Fruit fly (Drosophila melanogaster): Measurements from ENCODE around the gene CG43993.

Gene CG43993

dm6 chr3L:12073076-12073475, 40.7 kb downstream of the CG43993 start:
- TF ChIP-seq CG10631 (GFP tag; optimal IDR thresholded peaks at IDR 0.05), result no peak
- TF ChIP-seq CG3032 (tag; optimal IDR thresholded peaks at IDR 0.05), result no peak
- TF ChIP-seq Met (GFP tag; optimal IDR thresholded peaks at IDR 0.05), result peak; percentile 51
- TF ChIP-seq dac (GFP tag; optimal IDR thresholded peaks at IDR 0.05), result no peak
- peak; percentile 85 for TF ChIP-seq Eip78C (GFP tag)
- TF ChIP-seq Eip93F (GFP tag; optimal IDR thresholded peaks at IDR 0.05), result no peak
- TF ChIP-seq Gug (GFP tag; IDR thresholded peaks at IDR 0.05), result peak; percentile 64
- TF ChIP-seq CG15336 (GFP tag; IDR thresholded peaks at IDR 0.05), result peak; percentile 83
- TF ChIP-seq achi (GFP tag; optimal IDR thresholded peaks at IDR 0.05), result peak; percentile 47
- no peak for TF ChIP-seq Lpt (GFP tag; optimal IDR thresholded peaks at IDR 0.05)
- peak; percentile 85 for TF ChIP-seq eg (GFP tag; IDR thresholded peaks at IDR 0.05)
- TF ChIP-seq CG9139 (GFP tag; optimal IDR thresholded peaks at IDR 0.05), result no peak
- peak; percentile 38 for TF ChIP-seq acj6 (GFP tag; optimal IDR thresholded peaks at IDR 0.05)
- no peak for TF ChIP-seq CG6808 (GFP tag; optimal IDR thresholded peaks at IDR 0.05)
- TF ChIP-seq Blimp-1 (GFP tag; optimal IDR thresholded peaks at IDR 0.05), result no peak
- TF ChIP-seq svp (GFP tag), result peak; percentile 60
- TF ChIP-seq CG8632 (GFP tag; optimal IDR thresholded peaks at IDR 0.05), result no peak
- peak; percentile 27 for TF ChIP-seq Hr39 (GFP tag; optimal IDR thresholded peaks at IDR 0.05)
- peak; percentile 9 for TF ChIP-seq cyc (GFP tag; optimal IDR thresholded peaks at IDR 0.05)
- TF ChIP-seq CG3919 (GFP tag; optimal IDR thresholded peaks at IDR 0.05), result peak; percentile 30
- peak; percentile 54 for TF ChIP-seq Sox14 (GFP tag; optimal IDR thresholded peaks at IDR 0.05)
- TF ChIP-seq pdm3 (GFP tag; optimal IDR thresholded peaks at IDR 0.05), result peak; percentile 32
- TF ChIP-seq OdsH (GFP tag; optimal IDR thresholded peaks at IDR 0.05), result peak; percentile 37
- peak; percentile 5 for TF ChIP-seq topi (GFP tag; optimal IDR thresholded peaks at IDR 0.05)
- TF ChIP-seq spab (GFP tag; optimal IDR thresholded peaks at IDR 0.05), result no peak
- TF ChIP-seq CG11762 (GFP tag; optimal IDR thresholded peaks at IDR 0.05; ENCODE audit: insufficient read depth), result peak; percentile 27
- TF ChIP-seq salr (GFP tag; optimal IDR thresholded peaks at IDR 0.05), result no peak
- TF ChIP-seq CG10669 (GFP tag; optimal IDR thresholded peaks at IDR 0.05), result no peak
- TF ChIP-seq dsx (GFP tag; optimal IDR thresholded peaks at IDR 0.05; ENCODE audit: poor library complexity, severe bottlenecking), result no peak
- no peak for TF ChIP-seq CG34406 (GFP tag; optimal IDR thresholded peaks at IDR 0.05)
- no peak for TF ChIP-seq ss (GFP tag; optimal IDR thresholded peaks at IDR 0.05)
- no peak for TF ChIP-seq CG8319 (GFP tag; optimal IDR thresholded peaks at IDR 0.05)
- peak; percentile 60 for TF ChIP-seq CG4318 (GFP tag; optimal IDR thresholded peaks at IDR 0.05)
- no peak for TF ChIP-seq CG6854 (GFP tag; optimal IDR thresholded peaks at IDR 0.05)
- no peak for TF ChIP-seq net (GFP tag; optimal IDR thresholded peaks at IDR 0.05)
- peak; percentile 30 for TF ChIP-seq esn (GFP tag; optimal IDR thresholded peaks at IDR 0.05)
- no peak for TF ChIP-seq Hr38 (GFP tag; optimal IDR thresholded peaks at IDR 0.05)
- peak; percentile 34 for TF ChIP-seq CG6276 (GFP tag; optimal IDR thresholded peaks at IDR 0.05)
- peak; percentile 42; the same call in 1 of the 3 replicates for TF ChIP-seq CG8119 (GFP tag; IDR thresholded peaks at IDR 0.05)
- TF ChIP-seq CG31627 (GFP tag; optimal IDR thresholded peaks at IDR 0.05), result peak; percentile 9
- peak; percentile 75 for TF ChIP-seq CG6163 (GFP tag; IDR thresholded peaks at IDR 0.05)
- TF ChIP-seq vri (GFP tag; optimal IDR thresholded peaks at IDR 0.05), result no peak
- no peak for TF ChIP-seq CG7368 (GFP tag; optimal IDR thresholded peaks at IDR 0.05)
- TF ChIP-seq Sox15 (GFP tag; optimal IDR thresholded peaks at IDR 0.05), result no peak
- TF ChIP-seq Sox102F (GFP tag; optimal IDR thresholded peaks at IDR 0.05), result peak; percentile 47
- peak; percentile 12 for TF ChIP-seq lz (GFP tag; optimal IDR thresholded peaks at IDR 0.05)
- TF ChIP-seq Hr4 (GFP tag; optimal IDR thresholded peaks at IDR 0.05), result peak; percentile 79
- TF ChIP-seq fd85E (GFP tag; optimal IDR thresholded peaks at IDR 0.05), result no peak
- peak; percentile 59 for TF ChIP-seq CG32006 (GFP tag; optimal IDR thresholded peaks at IDR 0.05)
- TF ChIP-seq Eip75B (GFP tag; optimal IDR thresholded peaks at IDR 0.05), result peak; percentile 27
- TF ChIP-seq CG16779 (tag; optimal IDR thresholded peaks at IDR 0.05), result no peak
- peak; percentile 3 for TF ChIP-seq Smox (GFP tag; optimal IDR thresholded peaks at IDR 0.05)
- TF ChIP-seq Ets21C (GFP tag; optimal IDR thresholded peaks at IDR 0.05), result no peak

Measured in whole organism, prepupa.